Worm (Caenorhabditis elegans): Measurements from ENCODE around the gene sru-13.

The sru-13 gene

DNA sequence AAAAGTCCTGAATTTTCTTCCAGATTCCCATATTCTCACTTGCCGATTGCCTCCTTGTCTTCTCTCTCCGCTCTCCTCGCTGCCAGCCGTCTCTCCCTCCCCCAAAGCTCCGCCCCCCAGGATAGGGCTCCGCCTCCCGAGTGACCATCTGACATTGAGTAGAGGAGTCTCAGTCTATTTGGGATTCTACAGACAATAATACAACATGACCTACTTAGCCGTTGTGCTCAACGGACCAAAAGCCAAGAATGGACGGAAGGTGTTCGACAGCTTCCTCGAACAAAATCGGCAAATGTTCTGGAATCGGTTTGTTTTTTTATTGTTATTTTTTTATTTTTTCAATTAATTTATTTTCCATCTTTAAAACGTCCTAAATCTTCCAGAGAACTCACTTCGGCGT, 19.6 kb upstream of the sru-13 start, which contains the start of gene ham-1:
Gene ham-1 (plus strand): TSS at position 173 of the 400 bp plus-strand sequence.
- no peak for TF ChIP-seq lin-40 (tag; optimal IDR thresholded peaks at IDR 0.05)
- TF ChIP-seq egrh-3 (GFP tag; IDR thresholded peaks at IDR 0.05): peak; percentile 23; the same call in 1 of the 2 replicates
- no peak for TF ChIP-seq ccch-3 (GFP tag; optimal IDR thresholded peaks at IDR 0.05)

DNA sequence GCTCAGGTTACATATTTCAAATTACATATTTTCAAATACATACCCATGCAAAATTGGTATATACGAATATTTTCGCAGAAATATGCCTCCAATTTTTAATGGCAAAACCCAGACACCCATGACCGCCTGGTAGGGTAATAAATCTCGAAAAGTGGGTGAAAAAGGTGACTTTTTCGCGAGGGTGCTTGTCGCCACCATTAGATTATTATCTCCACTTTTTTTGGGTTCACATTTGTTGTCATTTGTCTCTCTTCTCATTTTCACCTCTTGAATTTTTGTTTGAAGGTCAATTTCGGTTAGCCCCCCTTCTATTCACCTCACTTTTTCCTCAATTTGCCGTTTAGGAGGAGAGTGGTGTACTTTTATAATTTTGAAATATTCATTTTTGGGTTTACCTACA, 17.8 kb upstream of the sru-13 start:
- TF ChIP-seq ceh-40 (GFP tag; IDR thresholded peaks at IDR 0.05): no peak
- TF ChIP-seq F55B11.4 (tag; optimal IDR thresholded peaks at IDR 0.05; ENCODE audit: borderline replicate concordance, insufficient read depth): no peak
- no peak for TF ChIP-seq cebp-1 (GFP tag; IDR thresholded peaks at IDR 0.05)
- no peak for TF ChIP-seq cebp-1 (tag; optimal IDR thresholded peaks at IDR 0.05)
- TF ChIP-seq nfya-1 (tag; optimal IDR thresholded peaks at IDR 0.05; ENCODE audit: borderline replicate concordance, insufficient read depth): no peak
- no peak for TF ChIP-seq ztf-3 (GFP tag; optimal IDR thresholded peaks at IDR 0.05)
- no peak for TF ChIP-seq hlh-12 (tag; optimal IDR thresholded peaks at IDR 0.05)
- no peak for TF ChIP-seq lin-54 (GFP tag; optimal IDR thresholded peaks at IDR 0.05)
- TF ChIP-seq nhr-90 (tag; optimal IDR thresholded peaks at IDR 0.05): no peak
- TF ChIP-seq hmg-1.2 (GFP tag; IDR thresholded peaks at IDR 0.05): no peak
- no peak for TF ChIP-seq efl-1 (GFP tag; optimal IDR thresholded peaks at IDR 0.05)
- TF ChIP-seq nfyb-1 (GFP tag; IDR thresholded peaks at IDR 0.05): no peak
- no peak for TF ChIP-seq ZK185.1 (tag; optimal IDR thresholded peaks at IDR 0.05; ENCODE audit: poor library complexity, severe bottlenecking)
- no peak for TF ChIP-seq B0035.1 (tag; optimal IDR thresholded peaks at IDR 0.05)
- TF ChIP-seq D2030.7 (GFP tag; IDR thresholded peaks at IDR 0.05): no peak
- TF ChIP-seq tbx-9 (tag; optimal IDR thresholded peaks at IDR 0.05; ENCODE audit: borderline replicate concordance): no peak
- no peak for TF ChIP-seq tlf-1 (GFP tag; optimal IDR thresholded peaks at IDR 0.05)
- no peak for TF ChIP-seq chd-7 (tag; optimal IDR thresholded peaks at IDR 0.05)

DNA sequence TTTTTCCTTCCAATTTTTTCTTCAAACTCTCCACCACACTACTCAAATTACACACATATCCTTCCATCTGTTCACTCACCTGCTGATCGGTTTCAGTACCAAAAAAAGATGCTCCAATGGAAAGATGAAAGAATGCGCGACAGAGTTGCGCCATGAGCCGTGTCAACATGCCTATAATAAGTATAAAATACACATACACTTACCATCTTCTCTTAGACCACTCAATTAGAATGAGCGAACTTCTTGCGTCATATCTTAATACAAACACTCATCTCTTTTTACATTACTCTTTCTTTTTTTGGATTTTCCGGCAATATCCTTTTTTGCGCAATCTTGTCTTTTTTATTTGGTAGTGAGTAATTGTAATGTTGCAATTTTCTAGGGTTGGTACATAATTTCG, 15.3 kb upstream of the sru-13 start:
- TF ChIP-seq gei-17 (GFP tag; optimal IDR thresholded peaks at IDR 0.05) (no peak), let-526 (GFP tag; IDR thresholded peaks at IDR 0.05) (no peak), ztf-22 (GFP tag; optimal IDR thresholded peaks at IDR 0.05) (no peak), cebp-2 (GFP tag; IDR thresholded peaks at IDR 0.05) (no peak), ceh-79 (tag; optimal IDR thresholded peaks at IDR 0.05) (no peak)

DNA sequence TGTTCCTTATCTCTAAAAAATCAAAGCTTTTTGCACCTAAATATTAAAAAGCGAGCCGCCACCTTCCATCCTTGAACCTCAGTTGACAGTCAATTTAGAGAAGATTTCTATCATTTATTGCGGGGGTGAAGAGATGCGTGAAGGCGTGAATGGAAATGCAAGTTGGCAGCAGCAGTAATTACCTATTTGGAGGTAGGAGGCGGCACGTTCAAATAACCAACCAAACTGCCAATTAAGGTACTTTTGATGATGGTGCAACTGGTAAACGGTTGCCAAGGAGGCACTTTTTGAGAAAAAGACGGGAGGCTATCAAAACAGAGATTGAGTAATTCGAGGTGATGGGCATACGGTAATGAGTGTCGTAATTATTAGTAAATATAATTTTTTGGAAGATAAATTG, 13.9 kb upstream of the sru-13 start:
- TF ChIP-seq lin-54 (GFP tag; optimal IDR thresholded peaks at IDR 0.05): no peak
- no peak for TF ChIP-seq lin-35 (GFP tag; optimal IDR thresholded peaks at IDR 0.05)
- TF ChIP-seq zfh-2 (GFP tag; conservative IDR thresholded peaks at IDR 0.05): no peak
- TF ChIP-seq hmg-20 (GFP tag; IDR thresholded peaks at IDR 0.05): no peak
- TF ChIP-seq let-607 (tag; optimal IDR thresholded peaks at IDR 0.05): no peak
- TF ChIP-seq sea-2 (GFP tag; IDR thresholded peaks at IDR 0.05): no peak

DNA sequence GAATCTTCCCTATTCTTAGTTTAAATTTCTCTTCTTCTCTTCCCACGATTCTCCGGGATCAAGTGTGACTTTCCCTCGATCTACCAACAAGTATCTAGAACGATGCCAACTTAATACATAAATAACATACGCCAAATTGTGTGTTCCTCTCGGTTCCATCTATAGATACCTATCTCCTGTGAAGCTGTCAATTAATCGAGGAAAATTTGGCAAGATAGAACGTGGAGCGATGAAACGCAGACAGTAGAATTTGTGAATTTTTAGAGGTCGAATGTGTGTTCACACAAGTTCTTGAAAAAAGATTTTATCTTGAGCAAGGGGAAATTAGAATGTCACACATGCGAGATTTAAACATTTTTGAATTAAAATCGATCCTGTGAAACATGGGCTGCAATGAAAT, 9.0 kb upstream of the sru-13 start:
- TF ChIP-seq mcd-1 (GFP tag; IDR thresholded peaks at IDR 0.05) (no peak), Y53G8AR.9 (GFP tag; conservative IDR thresholded peaks at IDR 0.05) (no peak), zfh-2 (GFP tag; conservative IDR thresholded peaks at IDR 0.05) (no peak), lsl-1 (GFP tag; optimal IDR thresholded peaks at IDR 0.05) (no peak), K11D2.4 (GFP tag; IDR thresholded peaks at IDR 0.05) (no peak), athp-1 (tag; optimal IDR thresholded peaks at IDR 0.05) (no peak), nfya-1 (tag; optimal IDR thresholded peaks at IDR 0.05; ENCODE audit: borderline replicate concordance, insufficient read depth) (no peak), rec-8 (tag; optimal IDR thresholded peaks at IDR 0.05) (no peak)

Measured in whole organism, young adult.